Worm (Caenorhabditis elegans) whole organism, L4/young adult: Measurements from ENCODE around the gene F40C5.2.

Experiments
- W03F9.2 ChIP-seq: fragments of 150-350 bp; optimal IDR thresholded peaks from 2 replicates; lab custom pipeline; 2014; ENCODE audit warnings: missing biosample characterization, missing genetic modification characterization
- dao-5 ChIP-seq: sonication (generic microtip); optimal IDR thresholded peaks from 2 replicates; lab custom pipeline; 2016; ENCODE audit warnings: missing genotype, missing genetic modification characterization, moderate library complexity, missing compliant biosample characterization
- him-1 ChIP-seq: sonication (generic microtip); optimal IDR thresholded peaks from 2 replicates; lab custom pipeline; 2016; ENCODE audit warnings: missing genotype, missing genetic modification reagents, missing genetic modification characterization, missing compliant biosample characterization

DNA sequence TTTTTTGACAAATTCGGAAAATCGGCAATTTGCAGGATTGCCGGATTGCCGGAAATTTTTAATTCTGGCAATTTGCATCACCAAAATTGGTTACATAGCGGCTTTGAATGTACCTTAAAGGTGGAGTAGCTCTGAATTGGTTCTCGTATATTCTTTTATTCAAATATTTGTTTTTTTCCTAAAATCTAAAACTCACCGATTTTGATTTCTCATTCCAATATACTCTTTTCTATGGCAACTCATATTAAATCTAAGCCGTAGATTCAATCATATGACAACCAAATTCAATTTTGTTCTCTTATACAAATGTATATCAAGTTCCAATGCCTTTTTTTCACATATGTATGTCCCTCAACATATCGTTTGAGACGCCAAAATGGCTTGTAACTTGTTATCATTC lies 21.2 kb upstream of the F40C5.2 start, which contains the start of gene sri-21:
- TF ChIP-seq him-1 (tag; lab: Kevin White, UChicago), result no peak
- no peak for TF ChIP-seq W03F9.2 (tag; lab: Kevin White, UChicago)
- no peak for TF ChIP-seq dao-5 (tag; lab: Kevin White, UChicago)
